Fruit fly (Drosophila melanogaster) S2 (cell line): ENCODE results near the gene His2Av.

Experiments
- CG8478 ChIP-seq: fragments of >200 bp; optimal IDR thresholded peaks from 2 replicates; lab custom pipeline; 2018
- CTCF ChIP-seq, 2 experiments: fragments of >200 bp; optimal IDR thresholded peaks; 2 replicates each; lab custom pipeline; 2018

DNA sequence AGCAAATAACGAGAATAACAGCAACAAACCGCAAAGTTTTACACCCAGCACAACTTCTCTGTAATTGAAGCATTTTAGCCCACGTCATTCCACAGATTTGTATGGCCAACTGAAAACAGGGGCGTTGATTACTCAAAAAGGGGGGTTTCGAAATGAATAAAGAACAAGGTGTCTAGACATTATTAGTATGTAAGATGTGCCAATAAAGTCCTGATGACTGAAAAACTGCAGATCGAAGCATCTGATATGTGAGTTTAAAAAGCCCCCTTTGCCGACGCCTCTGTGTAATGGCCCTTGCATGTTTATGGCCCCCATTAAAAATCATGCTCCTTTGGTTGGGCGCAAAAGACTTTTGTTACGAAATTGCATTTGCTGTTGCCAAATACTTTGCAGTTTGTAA, 45.6 kb upstream of the His2Av start:
- TF ChIP-seq CG8478 (lab: Kevin White, UChicago) (no peak), CTCF (optimal IDR thresholded peaks at IDR 0.05; lab: Kevin White, UChicago) (no peak)
